Worm (Caenorhabditis elegans) whole organism, L1 larva: ENCODE data around the gene K01C8.2.

ENCODE experiments used
- ceh-82 ChIP-seq, 3 experiments: fragments of 150-350 bp in 1 of 3; sonication (generic microtip) in 2 of 3; optimal IDR thresholded peaks; 2 replicates each; lab custom pipeline; 2014 to 2017; ENCODE audit warnings: missing biosample characterization in 3 of 3, missing genetic modification characterization in 3 of 3
- egl-27 ChIP-seq, 2 experiments: fragments of 150-350 bp in 1 of 2; sonication (generic microtip); optimal IDR thresholded peaks; 3 replicates each; lab custom pipeline; 2017 to 2018; ENCODE audit warnings: missing biosample characterization in 2 of 2, missing genetic modification characterization in 2 of 2, missing genetic modification reagents in 2 of 2
- lin-13 ChIP-seq: fragments of 150-350 bp; optimal IDR thresholded peaks from 2 replicates; lab custom pipeline; 2014; ENCODE audit warnings: missing biosample characterization, missing genetic modification reagents, missing genetic modification characterization
- lsy-2 ChIP-seq, 2 experiments: fragments of 150-350 bp; optimal IDR thresholded peaks; 2 replicates each; lab custom pipeline; 2014; ENCODE audit warnings: missing biosample characterization in 2 of 2, missing genetic modification characterization in 2 of 2
- mdl-1 ChIP-seq, 2 experiments: fragments of 150-350 bp; optimal IDR thresholded peaks; 2 replicates each; lab custom pipeline; 2014 to 2017; ENCODE audit warnings: missing biosample characterization in 2 of 2, missing genetic modification characterization in 2 of 2, inconsistent platforms in 1 of 2
- nhr-12 ChIP-seq: sonication (generic microtip); optimal IDR thresholded peaks from 2 replicates; lab custom pipeline; 2017; ENCODE audit warnings: missing biosample characterization, missing genetic modification characterization
- nhr-84 ChIP-seq: sonication (generic microtip); optimal IDR thresholded peaks from 2 replicates; lab custom pipeline; 2017; ENCODE audit warnings: missing biosample characterization, missing genetic modification characterization
- sptf-1 ChIP-seq: fragments of 150-350 bp; optimal IDR thresholded peaks from 2 replicates; lab custom pipeline; 2014; ENCODE audit warnings: missing biosample characterization, missing genetic modification characterization

DNA sequence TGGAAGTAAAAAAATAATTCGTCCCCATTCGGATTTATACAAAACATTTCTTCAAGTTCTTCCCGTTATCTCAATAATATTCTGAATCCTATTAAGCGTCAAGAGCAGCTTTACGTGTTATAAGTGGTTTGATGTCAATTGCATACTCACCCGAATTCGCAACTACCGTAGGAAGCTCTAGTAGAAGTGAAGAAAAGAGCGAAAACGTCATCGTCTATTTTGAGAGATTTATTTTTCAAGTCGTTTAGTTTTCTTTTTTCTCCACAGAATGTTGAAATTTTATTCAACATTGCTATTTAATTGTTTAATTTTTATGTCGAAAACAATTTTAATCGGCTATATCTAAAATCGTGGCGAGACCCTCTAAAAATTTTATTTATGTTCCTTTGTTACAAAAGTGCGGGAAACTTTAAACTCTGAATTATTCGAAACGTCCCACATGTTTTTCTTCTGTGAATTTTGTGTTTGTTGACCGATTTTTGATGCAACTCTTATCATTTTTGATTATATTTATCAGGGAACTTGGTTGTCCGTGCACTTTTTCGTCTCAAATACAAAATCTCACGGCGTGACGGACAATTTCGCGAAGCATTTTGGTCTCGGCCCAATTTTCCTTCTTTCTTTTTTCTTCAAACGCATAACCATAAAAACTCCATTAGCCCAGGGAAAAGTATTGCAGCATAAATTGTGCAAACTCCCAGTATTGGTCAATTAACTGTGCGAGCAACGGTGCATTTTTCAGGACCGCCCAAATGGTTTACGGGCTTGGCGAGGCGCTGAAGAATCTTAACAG, 800 bp upstream of the K01C8.2 start, which contains the start of gene tdc-1:
- TF ChIP-seq nhr-84 (tag; lab: Kevin White, UChicago) (no peak), lin-13 (GFP tag; lab: Kevin White, UChicago) (no peak), mdl-1 (tag; optimal IDR thresholded peaks at IDR 0.05; lab: Kevin White, UChicago) (no peak), egl-27 (tag; optimal IDR thresholded peaks at IDR 0.05; lab: Kevin White, UChicago) (no peak), lsy-2 (tag; optimal IDR thresholded peaks at IDR 0.05; lab: Kevin White, UChicago) (no peak), ceh-82 (tag; optimal IDR thresholded peaks at IDR 0.05; lab: Kevin White, UChicago) (no peak), nhr-12 (tag; lab: Kevin White, UChicago) (no peak), sptf-1 (tag; lab: Kevin White, UChicago) (no peak)
